Worm (Caenorhabditis elegans) whole organism, L4 larva: ENCODE measurements around the gene srx-131.

ENCODE experiments used
- F44E2.7 ChIP-seq: fragments of 200-800 bp; sonication (Bioruptor generic); IDR thresholded peaks from 2 replicates; pipeline ENCODE4 v2.1.2; 2022; ENCODE audit warnings: missing genetic modification characterization, missing compliant biosample characterization
- F49E8.2 ChIP-seq: sonication (generic microtip); optimal IDR thresholded peaks from 2 replicates; lab custom pipeline; 2016; ENCODE audit warnings: missing compliant biosample characterization, mild to moderate bottlenecking, missing genetic modification characterization, borderline replicate concordance
- T20F7.1 ChIP-seq: fragments of 200-800 bp; sonication (Bioruptor generic); optimal IDR thresholded peaks from 2 replicates; lab custom pipeline; 2018; ENCODE audit warnings: mild to moderate bottlenecking, missing genetic modification characterization, missing compliant biosample characterization
- T26A8.4 ChIP-seq: fragments of 200-800 bp; sonication (Bioruptor generic); IDR thresholded peaks from 2 replicates; pipeline ENCODE4 v1.3.6; 2022; ENCODE audit warnings: missing genetic modification characterization, missing compliant biosample characterization
- Y105C5A.15 ChIP-seq: fragments of 200-800 bp; sonication (Bioruptor generic); IDR thresholded peaks from 2 replicates; pipeline ENCODE4 v1.3.6; 2022; ENCODE audit warnings: missing genetic modification characterization, missing compliant biosample characterization
- Y48G9A.11 ChIP-seq: fragments of 200-800 bp; sonication (Bioruptor generic); IDR thresholded peaks from 2 replicates; pipeline ENCODE4 v1.3.6; 2022; ENCODE audit warnings: missing genetic modification reagents, missing genetic modification characterization, missing compliant biosample characterization
- arid-1 ChIP-seq: fragments of 200-800 bp; sonication (Bioruptor generic); conservative IDR thresholded peaks from 2 replicates; pipeline ENCODE4 v1.3.6; 2022; ENCODE audit warnings: missing genetic modification reagents, missing genetic modification characterization, missing compliant biosample characterization
- ceh-28 ChIP-seq: fragments of 150-350 bp; optimal IDR thresholded peaks from 2 replicates; lab custom pipeline; 2014; ENCODE audit warnings: missing biosample characterization, missing genetic modification reagents, missing genetic modification characterization
- ctbp-1 ChIP-seq: fragments of 200-800 bp; sonication (Bioruptor generic); IDR thresholded peaks from 2 replicates; pipeline ENCODE4 v1.3.6; 2022; ENCODE audit warnings: missing genetic modification reagents, missing genetic modification characterization, missing compliant biosample characterization
- daf-8 ChIP-seq: fragments of 200-800 bp; sonication (Bioruptor generic); IDR thresholded peaks from 2 replicates; pipeline ENCODE4 v1.3.6; 2022; ENCODE audit warnings: missing genetic modification characterization, missing compliant biosample characterization
- dmd-6 ChIP-seq: fragments of 200-800 bp; sonication (Bioruptor generic); IDR thresholded peaks from 2 replicates; pipeline ENCODE4 v1.3.6; 2022; ENCODE audit warnings: missing genetic modification reagents, missing genetic modification characterization, missing compliant biosample characterization
- duxl-1 ChIP-seq: sonication (generic microtip); optimal IDR thresholded peaks from 2 replicates; lab custom pipeline; 2016; ENCODE audit warnings: mild to moderate bottlenecking, missing genetic modification characterization, moderate library complexity, missing compliant biosample characterization; ENCODE audit not compliant: poor library complexity
- gei-8 ChIP-seq: fragments of 200-800 bp; sonication (Bioruptor generic); optimal IDR thresholded peaks from 2 replicates; lab custom pipeline; 2018; ENCODE audit warnings: mild to moderate bottlenecking, missing genetic modification characterization, missing compliant biosample characterization
- hlh-30 ChIP-seq: sonication (generic microtip); optimal IDR thresholded peaks from 2 replicates; lab custom pipeline; 2017; ENCODE audit warnings: antibody characterized with exemption, mild to moderate bottlenecking, missing genetic modification characterization, missing compliant biosample characterization; ENCODE audit not compliant: insufficient read depth
- lin-13 ChIP-seq: fragments of 150-350 bp; optimal IDR thresholded peaks from 2 replicates; lab custom pipeline; 2014; ENCODE audit warnings: missing biosample characterization, missing genetic modification reagents, missing genetic modification characterization
- lin-38 ChIP-seq: fragments of 200-800 bp; sonication (Bioruptor generic); IDR thresholded peaks from 2 replicates; pipeline ENCODE4 v1.3.6; 2022; ENCODE audit warnings: missing genetic modification reagents, missing genetic modification characterization, missing compliant biosample characterization
- madf-9 ChIP-seq: fragments of 200-800 bp; sonication (Bioruptor generic); conservative IDR thresholded peaks from 2 replicates; pipeline ENCODE4 v1.3.6; 2022; ENCODE audit warnings: missing genetic modification reagents, missing genetic modification characterization, missing compliant biosample characterization
- mdt-29 ChIP-seq: fragments of 200-800 bp; sonication (Bioruptor generic); IDR thresholded peaks from 2 replicates; pipeline ENCODE4 v1.3.6; 2022; ENCODE audit warnings: missing genetic modification reagents, missing genetic modification characterization, missing compliant biosample characterization
- mes-2 ChIP-seq: sonication (generic microtip); optimal IDR thresholded peaks from 2 replicates; lab custom pipeline; 2016; ENCODE audit warnings: missing genotype, mild to moderate bottlenecking, missing genetic modification characterization, missing compliant biosample characterization; ENCODE audit not compliant: poor library complexity, severe bottlenecking
- mxl-3 ChIP-seq: fragments of 200-800 bp; sonication (Bioruptor generic); optimal IDR thresholded peaks from 2 replicates; lab custom pipeline; 2018; ENCODE audit warnings: mild to moderate bottlenecking, missing genetic modification characterization, missing compliant biosample characterization
- nhr-11 ChIP-seq: fragments of 150-350 bp; optimal IDR thresholded peaks from 2 replicates; lab custom pipeline; 2014; ENCODE audit warnings: missing biosample characterization, missing genetic modification characterization
- nhr-237 ChIP-seq: sonication (generic microtip); optimal IDR thresholded peaks from 2 replicates; lab custom pipeline; 2017; ENCODE audit warnings: missing biosample characterization, missing genetic modification characterization
- nhr-25 ChIP-seq: sonication (generic microtip); optimal IDR thresholded peaks from 2 replicates; lab custom pipeline; 2017; ENCODE audit warnings: missing genetic modification characterization, mild to moderate bottlenecking, missing compliant biosample characterization, antibody characterized with exemption, moderate library complexity, borderline replicate concordance; ENCODE audit not compliant: insufficient read depth
- nhr-6 ChIP-seq: fragments of 150-350 bp; optimal IDR thresholded peaks from 2 replicates; lab custom pipeline; 2014; ENCODE audit warnings: missing biosample characterization, missing genetic modification characterization
- nhr-76 ChIP-seq: fragments of 150-350 bp; optimal IDR thresholded peaks from 2 replicates; lab custom pipeline; 2014; ENCODE audit warnings: missing biosample characterization, missing genetic modification characterization
- pha-4 ChIP-seq, 2 experiments: fragments of 150-350 bp in 1 of 2; fragments of 200-800 bp in 1 of 2; sonication (Bioruptor generic) in 1 of 2; IDR thresholded peaks in 1 of 2; optimal IDR thresholded peaks in 1 of 2; 2 replicates each; pipeline versions ENCODE4 v1.3.6 to Lab custom; 2014 to 2022; ENCODE audit warnings: missing genetic modification characterization in 2 of 2, missing genetic modification reagents in 2 of 2, missing biosample characterization in 1 of 2, missing compliant biosample characterization in 1 of 2
- pqm-1 ChIP-seq: sonication (generic microtip); optimal IDR thresholded peaks from 2 replicates; lab custom pipeline; 2017; ENCODE audit warnings: missing biosample characterization, missing genetic modification characterization
- rbr-2 ChIP-seq: sonication (generic microtip); optimal IDR thresholded peaks from 2 replicates; lab custom pipeline; 2016; ENCODE audit warnings: missing genotype, missing genetic modification characterization, missing compliant biosample characterization
- saeg-2 ChIP-seq: fragments of 200-800 bp; sonication (Bioruptor generic); IDR thresholded peaks from 2 replicates; pipeline ENCODE4 v1.3.6; 2022; ENCODE audit warnings: missing genetic modification reagents, missing genetic modification characterization, missing compliant biosample characterization
- set-16 ChIP-seq: fragments of 200-800 bp; sonication (Bioruptor generic); IDR thresholded peaks from 2 replicates; pipeline ENCODE4 v1.3.6; 2022; ENCODE audit warnings: missing genetic modification reagents, missing genetic modification characterization, missing compliant biosample characterization
- snpc-4 ChIP-seq: fragments of 150-350 bp; optimal IDR thresholded peaks from 2 replicates; lab custom pipeline; 2014; ENCODE audit warnings: missing biosample characterization, missing genetic modification characterization
- spr-1 ChIP-seq: sonication (generic microtip); optimal IDR thresholded peaks from 2 replicates; lab custom pipeline; 2016; ENCODE audit warnings: mild to moderate bottlenecking, missing genetic modification characterization, missing compliant biosample characterization
- tag-97 ChIP-seq: fragments of 200-800 bp; sonication (Bioruptor generic); IDR thresholded peaks from 2 replicates; pipeline ENCODE4 v1.3.6; 2022; ENCODE audit warnings: missing genetic modification characterization, missing compliant biosample characterization
- unc-62 ChIP-seq, 3 experiments: fragments of 150-350 bp in 1 of 3; sonication (generic microtip); optimal IDR thresholded peaks in 2 of 3; peaks in 1 of 3; 1 replicate in 1 of 3; 2 replicates in 2 of 3; lab custom pipeline; 2014 to 2017; ENCODE audit warnings: missing biosample characterization in 3 of 3, missing genetic modification characterization in 3 of 3, missing genetic modification reagents in 3 of 3, missing genotype in 1 of 3
- zfp-2 ChIP-seq: sonication (generic microtip); optimal IDR thresholded peaks from 2 replicates; lab custom pipeline; 2016; ENCODE audit warnings: mild to moderate bottlenecking, missing genetic modification characterization, missing compliant biosample characterization

The srx-131 gene

ce11 chrV:13796246-13796776 lies 48.9 kb upstream of the srx-131 start, which contains the start of gene twk-32 (continued):
- no peak for TF ChIP-seq zfp-2 (tag; lab: Kevin White, UChicago)
- TF ChIP-seq ctbp-1: no peak
- TF ChIP-seq dmd-6 (GFP tag; lab: Robert Waterston, UW): no peak
- no peak for TF ChIP-seq lin-13 (GFP tag; lab: Kevin White, UChicago)
- TF ChIP-seq mxl-3: no peak
- no peak for TF ChIP-seq nhr-76 (tag; lab: Kevin White, UChicago)
- no peak for TF ChIP-seq rbr-2 (tag; lab: Kevin White, UChicago)
- no peak for TF ChIP-seq pqm-1
- no peak for TF ChIP-seq gei-8 (GFP tag; lab: Kevin White, UChicago)
- TF ChIP-seq mes-2 (tag; lab: Kevin White, UChicago): no peak
- TF ChIP-seq pha-4 (GFP tag; IDR thresholded peaks at IDR 0.05; lab: Robert Waterston, UW): no peak
- no peak for TF ChIP-seq pha-4 (tag; optimal IDR thresholded peaks at IDR 0.05; lab: Kevin White, UChicago)
- TF ChIP-seq nhr-237 (tag; lab: Kevin White, UChicago): no peak
- no peak for TF ChIP-seq F44E2.7 (GFP tag; lab: Robert Waterston, UW)
- no peak for TF ChIP-seq nhr-11 (tag; lab: Kevin White, UChicago)
- TF ChIP-seq ceh-28 (tag; lab: Kevin White, UChicago): no peak
- no peak for TF ChIP-seq mdt-29 (GFP tag; lab: Robert Waterston, UW)
- no peak for TF ChIP-seq nhr-25
- no peak for TF ChIP-seq F49E8.2 (tag; lab: Kevin White, UChicago)
- TF ChIP-seq T20F7.1 (GFP tag; lab: Kevin White, UChicago): no peak
- TF ChIP-seq T26A8.4 (GFP tag; lab: Robert Waterston, UW): no peak
- no peak for TF ChIP-seq madf-9 (GFP tag; lab: Robert Waterston, UW)
- TF ChIP-seq saeg-2 (GFP tag; lab: Robert Waterston, UW): no peak
- no peak for TF ChIP-seq duxl-1
- no peak; the same call in 1 of the 2 replicates for TF ChIP-seq lin-38 (GFP tag; lab: Robert Waterston, UW)
- no peak for TF ChIP-seq snpc-4
- TF ChIP-seq Y48G9A.11: no peak
- no peak for TF ChIP-seq daf-8 (GFP tag; lab: Robert Waterston, UW)
- 0 out of 2 replicates have a peak, but pooled peaks have one; percentile 40 for TF ChIP-seq Y105C5A.15 (GFP tag; lab: Robert Waterston, UW)
- TF ChIP-seq spr-1 (tag; lab: Kevin White, UChicago): no peak
- no peak for TF ChIP-seq tag-97 (GFP tag; lab: Robert Waterston, UW)
- peak; percentile 70 for TF ChIP-seq hlh-30 (tag; lab: Kevin White, UChicago)

ce11 chrV:13799190-13799589 lies 46.0 kb upstream of the srx-131 start:
- TF ChIP-seq nhr-6 (tag; lab: Kevin White, UChicago): no peak
- no peak for TF ChIP-seq hlh-30 (tag; lab: Kevin White, UChicago)
- TF ChIP-seq F44E2.7 (GFP tag; lab: Robert Waterston, UW): no peak
- TF ChIP-seq unc-62 (GFP tag; optimal IDR thresholded peaks at IDR 0.05 in 1 of 2; lab: Kevin White, UChicago): peak in 1 of 2 experiments; percentile 92
- TF ChIP-seq unc-62 (tag; optimal IDR thresholded peaks at IDR 0.05; lab: Kevin White, UChicago): no peak

- TF ChIP-seq unc-62 (GFP tag; optimal IDR thresholded peaks at IDR 0.05 in 1 of 2; lab: Kevin White, UChicago): peak in 1 of 2 experiments; percentile 82
- TF ChIP-seq unc-62 (tag; optimal IDR thresholded peaks at IDR 0.05; lab: Kevin White, UChicago): no peak
- peak; percentile 77 for TF ChIP-seq set-16 (GFP tag; lab: Robert Waterston, UW)
- no peak for TF ChIP-seq arid-1
- peak; percentile 36 for TF ChIP-seq hlh-30 (tag; lab: Kevin White, UChicago)
Observed at ce11 chrV:13803902-13804301, 41.3 kb upstream of the srx-131 start, which contains the start of gene swan-2. Gene swan-2 (minus strand): TSS chrV:13804281.
